Worm (Caenorhabditis elegans): ENCODE measurements around the gene ZK822.10.

DNA sequence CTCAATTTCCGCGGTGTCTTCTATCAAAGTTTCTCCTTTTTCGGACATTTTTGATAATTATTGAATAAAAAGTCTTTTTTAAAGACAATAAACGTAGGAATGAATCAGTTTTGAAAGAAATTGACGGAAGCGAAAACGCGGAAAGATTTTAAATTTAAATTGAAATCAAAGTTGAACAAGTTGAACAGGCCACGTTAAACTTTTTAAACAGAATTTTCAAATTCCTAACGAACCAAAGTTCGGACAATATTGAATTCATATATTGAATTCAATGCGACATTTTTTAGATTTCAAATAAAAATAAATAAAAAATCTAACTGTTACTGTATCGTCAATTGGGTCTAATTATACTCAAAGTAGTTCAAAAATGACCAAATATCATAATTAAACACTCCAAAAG, 32.8 kb downstream of the ZK822.10 start, which contains the start of gene hdl-1:
- no peak for TF ChIP-seq nhr-23 (tag; optimal IDR thresholded peaks at IDR 0.05)
- TF ChIP-seq dmd-4 (tag; optimal IDR thresholded peaks at IDR 0.05): no peak
- no peak for TF ChIP-seq mdl-1 (tag; optimal IDR thresholded peaks at IDR 0.05)
- TF ChIP-seq sem-4 (tag; optimal IDR thresholded peaks at IDR 0.05): no peak
- no peak for TF ChIP-seq aly-2 (tag; optimal IDR thresholded peaks at IDR 0.05)
- TF ChIP-seq lin-13 (GFP tag; optimal IDR thresholded peaks at IDR 0.05): no peak
- no peak for TF ChIP-seq snpc-4 (tag; optimal IDR thresholded peaks at IDR 0.05)
- TF ChIP-seq nhr-12 (tag; optimal IDR thresholded peaks at IDR 0.05): no peak
- TF ChIP-seq unc-62 (GFP tag; optimal IDR thresholded peaks at IDR 0.05): no peak
